Fruit fly (Drosophila melanogaster) whole organism: ENCODE results near the gene sro.

Experiments
- CG8478 ChIP-seq: fragments of >200 bp; optimal IDR thresholded peaks from 2 replicates; lab custom pipeline; 2018; ENCODE audit warnings: inconsistent platforms
- Dll ChIP-seq: fragments of >200 bp; optimal IDR thresholded peaks from 2 replicates; lab custom pipeline; 2017
- pan ChIP-seq: fragments of >200 bp; optimal IDR thresholded peaks from 2 replicates; lab custom pipeline; 2017

DNA sequence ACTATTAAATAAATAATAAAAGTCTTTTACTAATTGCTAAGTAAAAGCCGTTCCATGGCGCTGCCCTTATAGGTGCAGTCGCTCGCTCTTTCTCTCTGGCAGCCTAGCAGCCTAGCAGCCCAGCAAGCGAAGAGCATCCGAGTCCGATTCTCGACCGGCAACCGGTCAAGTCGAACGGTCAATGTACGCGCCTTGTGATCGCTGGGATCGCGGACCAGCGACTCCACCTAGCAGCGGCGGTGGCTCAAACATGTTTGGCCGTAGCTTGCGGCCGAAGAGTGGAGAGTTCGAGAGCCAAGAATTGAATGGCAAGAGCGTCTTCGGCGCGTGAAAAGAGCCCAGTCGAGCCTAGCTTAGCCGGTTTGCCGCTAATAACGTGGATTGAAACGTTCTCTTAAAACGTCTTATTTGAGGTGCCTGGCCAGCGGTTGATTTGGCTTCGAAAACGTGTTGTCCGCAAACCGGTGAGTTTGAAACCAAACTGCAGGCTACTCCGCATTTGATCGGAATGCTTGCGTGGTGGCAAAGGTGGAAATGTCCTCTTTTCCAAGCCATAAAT lies 34.9 kb downstream of the sro start:
- no peak for TF ChIP-seq CG8478 (lab: Kevin White, UChicago)
- TF ChIP-seq pan: no peak
- TF ChIP-seq Dll (lab: Kevin White, UChicago): no peak
